Fruit fly (Drosophila melanogaster) whole organism, embryonic: ENCODE results near the gene mag.
A peak's percentile ranks its signal among the peaks of the same experiment; 100 is the strongest.

Source experiments
- Ada2b ChIP-seq: fragments of 200-800 bp; sonication (Bioruptor generic); IDR thresholded peaks from 2 replicates; pipeline ENCODE4 v1.3.6; 2022; ENCODE audit warnings: missing biosample characterization, missing genetic modification characterization
- Atf3 ChIP-seq: fragments of 200-800 bp; sonication (Bioruptor generic); optimal IDR thresholded peaks from 3 replicates; lab custom pipeline; 2016; ENCODE audit warnings: missing biosample characterization, missing genetic modification characterization
- B-H1 ChIP-seq: fragments of 200-800 bp; sonication (Bioruptor generic); IDR thresholded peaks from 3 replicates; pipeline ENCODE4 v1.3.6; 2022; ENCODE audit warnings: missing biosample characterization, missing genetic modification characterization
- CG10366 ChIP-seq: fragments of 200-800 bp; sonication (Bioruptor generic); IDR thresholded peaks from 2 replicates; pipeline ENCODE4 v1.3.6; 2022; ENCODE audit warnings: missing biosample characterization, missing genetic modification characterization
- CG11504 ChIP-seq: fragments of 200-800 bp; sonication (Bioruptor generic); optimal IDR thresholded peaks from 3 replicates; lab custom pipeline; 2019; ENCODE audit warnings: missing biosample characterization, mild to moderate bottlenecking, missing genetic modification characterization, moderate library complexity
- CG11695 ChIP-seq: fragments of 200-800 bp; sonication (Bioruptor generic); IDR thresholded peaks from 3 replicates; pipeline ENCODE4 v1.3.6; 2022; ENCODE audit warnings: missing biosample characterization, missing genetic modification characterization
- CG12219 ChIP-seq: fragments of 200-800 bp; sonication (Bioruptor generic); optimal IDR thresholded peaks from 3 replicates; lab custom pipeline; 2018; ENCODE audit warnings: missing biosample characterization, mild to moderate bottlenecking, missing genetic modification characterization
- CG12942 ChIP-seq: fragments of 200-800 bp; sonication (Bioruptor generic); optimal IDR thresholded peaks from 3 replicates; lab custom pipeline; 2016; ENCODE audit warnings: missing biosample characterization, missing genetic modification characterization
- CG17328 ChIP-seq: fragments of 200-800 bp; sonication (Bioruptor generic); IDR thresholded peaks from 2 replicates; pipeline ENCODE4 v1.3.6; 2022; ENCODE audit warnings: missing biosample characterization, missing genetic modification characterization
- CG18764 ChIP-seq: fragments of 200-800 bp; sonication (Bioruptor generic); optimal IDR thresholded peaks from 3 replicates; lab custom pipeline; 2016; ENCODE audit warnings: missing biosample characterization, missing genetic modification characterization
- CG2678 ChIP-seq: fragments of 200-800 bp; sonication (Bioruptor generic); optimal IDR thresholded peaks from 3 replicates; lab custom pipeline; 2019; ENCODE audit warnings: missing biosample characterization, mild to moderate bottlenecking, missing genetic modification characterization, moderate library complexity
- CG4404 ChIP-seq: fragments of 200-800 bp; sonication (Bioruptor generic); IDR thresholded peaks from 2 replicates; pipeline ENCODE4 v1.3.6; 2022; ENCODE audit warnings: missing biosample characterization, missing genetic modification characterization
- CG6175 ChIP-seq: fragments of 200-800 bp; sonication (Bioruptor generic); IDR thresholded peaks from 3 replicates; pipeline ENCODE4 v1.3.6; 2022; ENCODE audit warnings: missing biosample characterization, missing genetic modification characterization
- CG6813 ChIP-seq: fragments of 200-800 bp; sonication (Bioruptor generic); optimal IDR thresholded peaks from 2 replicates; lab custom pipeline; 2017; ENCODE audit warnings: missing biosample characterization, missing genetic modification characterization, mild to moderate bottlenecking, moderate library complexity, missing genetic modification reagents
- CG7987 ChIP-seq: fragments of 200-800 bp; sonication (Bioruptor generic); optimal IDR thresholded peaks from 2 replicates; lab custom pipeline; 2018; ENCODE audit warnings: missing biosample characterization, mild to moderate bottlenecking, missing genetic modification characterization, moderate library complexity
- Doc2 ChIP-seq: fragments of 200-800 bp; sonication (Bioruptor generic); IDR thresholded peaks from 2 replicates; pipeline ENCODE4 v1.3.6; 2022; ENCODE audit warnings: missing biosample characterization, missing genetic modification characterization
- Dp ChIP-seq: fragments of 200-800 bp; sonication (Bioruptor generic); optimal IDR thresholded peaks from 2 replicates; lab custom pipeline; 2018; ENCODE audit warnings: missing biosample characterization, mild to moderate bottlenecking, missing genetic modification characterization, moderate library complexity
- Fer3 ChIP-seq: fragments of 200-800 bp; sonication (Bioruptor generic); optimal IDR thresholded peaks from 2 replicates; lab custom pipeline; 2018; ENCODE audit warnings: missing biosample characterization, mild to moderate bottlenecking, missing genetic modification characterization, moderate library complexity
- H2.0 ChIP-seq: fragments of 200-800 bp; sonication (Bioruptor generic); IDR thresholded peaks from 2 replicates; pipeline ENCODE4 v1.3.6; 2022; ENCODE audit warnings: missing biosample characterization, missing genetic modification characterization
- HHEX ChIP-seq: fragments of 200-800 bp; sonication (Bioruptor generic); optimal IDR thresholded peaks from 3 replicates; lab custom pipeline; 2017; ENCODE audit warnings: missing biosample characterization, mild to moderate bottlenecking, missing genetic modification characterization, missing genetic modification reagents
- Hey ChIP-seq: fragments of 200-800 bp; sonication (Bioruptor generic); optimal IDR thresholded peaks from 3 replicates; lab custom pipeline; 2018; ENCODE audit warnings: missing biosample characterization, mild to moderate bottlenecking, missing genetic modification characterization
- Hmx ChIP-seq: fragments of 200-800 bp; sonication (Bioruptor generic); optimal IDR thresholded peaks from 2 replicates; lab custom pipeline; 2016; ENCODE audit warnings: missing biosample characterization, missing genetic modification characterization
- Hr39 ChIP-seq: fragments of >200 bp; optimal IDR thresholded peaks from 2 replicates; lab custom pipeline; 2017
- Hr78 ChIP-seq, 2 experiments: fragments of 200-800 bp in 1 of 2; fragments of >200 bp in 1 of 2; sonication (Bioruptor generic) in 1 of 2; optimal IDR thresholded peaks; 2 replicates each; lab custom pipeline; 2017 to 2019; ENCODE audit warnings: missing biosample characterization in 2 of 2, missing genetic modification characterization in 2 of 2, mild to moderate bottlenecking in 1 of 2, moderate library complexity in 1 of 2
- Lhr ChIP-seq: fragments of 200-800 bp; sonication (Bioruptor generic); optimal IDR thresholded peaks from 3 replicates; lab custom pipeline; 2017; ENCODE audit warnings: mild to moderate bottlenecking, missing biosample characterization, missing genetic modification reagents, missing genetic modification characterization
- Sox102F ChIP-seq: fragments of 200-800 bp; sonication (Bioruptor generic); optimal IDR thresholded peaks from 2 replicates; lab custom pipeline; 2018; ENCODE audit warnings: missing biosample characterization, mild to moderate bottlenecking, missing genetic modification characterization, moderate library complexity
- Xrp1 ChIP-seq: fragments of 200-800 bp; sonication (Bioruptor generic); IDR thresholded peaks from 2 replicates; pipeline ENCODE4 v1.3.6; 2022; ENCODE audit warnings: missing biosample characterization, missing genetic modification characterization
- ab ChIP-seq: fragments of 200-800 bp; sonication (Bioruptor generic); optimal IDR thresholded peaks from 2 replicates; lab custom pipeline; 2016; ENCODE audit warnings: missing biosample characterization, missing genetic modification characterization
- al ChIP-seq: fragments of 200-800 bp; sonication (Bioruptor generic); IDR thresholded peaks from 2 replicates; pipeline ENCODE4 v1.3.6; 2022; ENCODE audit warnings: missing biosample characterization, missing genetic modification characterization
- ash1 ChIP-seq: fragments of 200-800 bp; sonication (Bioruptor generic); optimal IDR thresholded peaks from 2 replicates; lab custom pipeline; 2018; ENCODE audit warnings: missing biosample characterization, mild to moderate bottlenecking, missing genetic modification characterization
- bsh ChIP-seq, 2 experiments: fragments of 200-800 bp; sonication (Bioruptor generic); optimal IDR thresholded peaks; 2 replicates each; lab custom pipeline; 2017 to 2018; ENCODE audit warnings: mild to moderate bottlenecking in 2 of 2, missing biosample characterization in 2 of 2, missing genetic modification characterization in 2 of 2, moderate library complexity in 1 of 2
- disco-r ChIP-seq: fragments of 200-800 bp; sonication (Bioruptor generic); optimal IDR thresholded peaks from 2 replicates; lab custom pipeline; 2016; ENCODE audit warnings: missing biosample characterization, missing genetic modification characterization
- dmrt11E ChIP-seq: fragments of 200-800 bp; sonication (Bioruptor generic); optimal IDR thresholded peaks from 3 replicates; lab custom pipeline; 2018; ENCODE audit warnings: missing biosample characterization, mild to moderate bottlenecking, missing genetic modification characterization, moderate library complexity
- gcm ChIP-seq: fragments of 200-800 bp; sonication (Bioruptor generic); optimal IDR thresholded peaks from 2 replicates; lab custom pipeline; 2019; ENCODE audit warnings: missing biosample characterization, mild to moderate bottlenecking, missing genetic modification characterization, moderate library complexity
- gem ChIP-seq: fragments of 200-800 bp; sonication (Bioruptor generic); optimal IDR thresholded peaks from 2 replicates; lab custom pipeline; 2019; ENCODE audit warnings: missing biosample characterization, mild to moderate bottlenecking, missing genetic modification characterization, moderate library complexity
- hth ChIP-seq: fragments of >200 bp; optimal IDR thresholded peaks from 2 replicates; lab custom pipeline; 2017; ENCODE audit warnings: inconsistent platforms
- ind ChIP-seq: fragments of 200-800 bp; sonication (Bioruptor generic); optimal IDR thresholded peaks from 3 replicates; lab custom pipeline; 2016; ENCODE audit warnings: missing biosample characterization, missing genetic modification characterization
- insv ChIP-seq, 2 experiments: fragments of 200-800 bp; sonication (Bioruptor generic); optimal IDR thresholded peaks; 3 replicates each; lab custom pipeline; 2016 to 2018; ENCODE audit warnings: missing biosample characterization in 2 of 2, missing genetic modification characterization in 2 of 2
- jumu ChIP-seq: fragments of 200-800 bp; sonication (Bioruptor generic); optimal IDR thresholded peaks from 3 replicates; lab custom pipeline; 2016; ENCODE audit warnings: missing biosample characterization, missing genetic modification characterization
- klu ChIP-seq: fragments of 200-800 bp; sonication (Bioruptor generic); IDR thresholded peaks from 2 replicates; pipeline ENCODE4 v1.3.6; 2022; ENCODE audit warnings: missing biosample characterization, missing genetic modification characterization
- lilli ChIP-seq: fragments of 200-800 bp; sonication (Bioruptor generic); optimal IDR thresholded peaks from 3 replicates; lab custom pipeline; 2016; ENCODE audit warnings: missing biosample characterization, missing genetic modification characterization
- odd ChIP-seq: fragments of 200-800 bp; sonication (Bioruptor generic); optimal IDR thresholded peaks from 2 replicates; lab custom pipeline; 2017; ENCODE audit warnings: missing biosample characterization, mild to moderate bottlenecking, missing genetic modification characterization
- peb ChIP-seq: fragments of 200-800 bp; sonication (Bioruptor generic); IDR thresholded peaks from 2 replicates; pipeline ENCODE4 v1.3.6; 2022; ENCODE audit warnings: missing biosample characterization, missing genetic modification characterization
- pita ChIP-seq: fragments of 200-800 bp; sonication (Bioruptor generic); optimal IDR thresholded peaks from 2 replicates; lab custom pipeline; 2017; ENCODE audit warnings: missing biosample characterization, mild to moderate bottlenecking, missing genetic modification characterization
- pnt ChIP-seq: fragments of 200-800 bp; sonication (Bioruptor generic); optimal IDR thresholded peaks from 3 replicates; lab custom pipeline; 2016; ENCODE audit warnings: missing biosample characterization, missing genetic modification characterization
- pum ChIP-seq: fragments of 200-800 bp; sonication (Bioruptor generic); optimal IDR thresholded peaks from 2 replicates; lab custom pipeline; 2016; ENCODE audit warnings: missing biosample characterization, missing genetic modification characterization
- ranshi ChIP-seq: fragments of 200-800 bp; sonication (Bioruptor generic); IDR thresholded peaks from 2 replicates; pipeline ENCODE4 v1.3.6; 2022; ENCODE audit warnings: missing biosample characterization, missing genetic modification characterization
- schlank ChIP-seq: fragments of 200-800 bp; sonication (Bioruptor generic); optimal IDR thresholded peaks from 2 replicates; lab custom pipeline; 2018; ENCODE audit warnings: missing biosample characterization, mild to moderate bottlenecking, missing genetic modification characterization
- trem ChIP-seq: fragments of 200-800 bp; optimal IDR thresholded peaks from 3 replicates; lab custom pipeline; 2019; ENCODE audit warnings: missing biosample characterization, mild to moderate bottlenecking, missing genetic modification characterization, moderate library complexity

Gene mag

dm6 chr3L:20452813-20453682, 7.4 kb upstream of the mag start, which contains the start of gene CG5199 (continued):
- peak in 1 of 2 experiments; percentile 61 for TF ChIP-seq bsh (GFP tag; optimal IDR thresholded peaks at IDR 0.05; lab: Kevin White, UChicago)
- TF ChIP-seq H2.0 (GFP tag; lab: Robert Waterston, UW), result peak; percentile 46; the same call in 1 of the 2 replicates
- no peak for TF ChIP-seq CG12219 (GFP tag; lab: Kevin White, UChicago)
- TF ChIP-seq CG7987 (GFP tag; lab: Kevin White, UChicago), result no peak
- peak; percentile 82 for TF ChIP-seq dmrt11E
- TF ChIP-seq Sox102F, result peak; percentile 61
- peak; percentile 62 for TF ChIP-seq Ada2b (GFP tag; lab: Robert Waterston, UW)
- TF ChIP-seq HHEX (GFP tag; lab: Kevin White, UChicago), result peak; percentile 52
- peak; percentile 48 for TF ChIP-seq odd (GFP tag; lab: Kevin White, UChicago)
- no peak for TF ChIP-seq ab (GFP tag; lab: Kevin White, UChicago)
- TF ChIP-seq al, result 0 out of 2 replicates have a peak, but pooled peaks have one; percentile 11
- TF ChIP-seq CG18764 (GFP tag; lab: Kevin White, UChicago), result no peak
- no peak for TF ChIP-seq Hr78 (GFP tag; optimal IDR thresholded peaks at IDR 0.05; lab: Kevin White, UChicago)
- TF ChIP-seq CG11695 (GFP tag; lab: Robert Waterston, UW), result peak; percentile 56; the same call in 2 of the 3 replicates
- TF ChIP-seq Hey (tag; lab: Kevin White, UChicago), result no peak
- peak; percentile 75 for TF ChIP-seq CG2678 (tag; lab: Kevin White, UChicago)
- peak; percentile 49 for TF ChIP-seq gcm
- no peak for TF ChIP-seq Doc2 (GFP tag; lab: Robert Waterston, UW)
- no peak for TF ChIP-seq peb (GFP tag; lab: Robert Waterston, UW)
- TF ChIP-seq trem, result peak; percentile 93
- peak; percentile 35; the same call in 1 of the 2 replicates for TF ChIP-seq klu
- peak; percentile 67 for TF ChIP-seq Xrp1 (GFP tag; lab: Robert Waterston, UW)
- no peak for TF ChIP-seq CG17328 (GFP tag; lab: Robert Waterston, UW)
- TF ChIP-seq pum (GFP tag; lab: Kevin White, UChicago), result peak; percentile 49
- TF ChIP-seq B-H1 (GFP tag; lab: Robert Waterston, UW), result peak; percentile 32; the same call in 2 of the 3 replicates
- peak in 1 of 2 experiments; percentile 44 for TF ChIP-seq insv (GFP tag; optimal IDR thresholded peaks at IDR 0.05; lab: Kevin White, UChicago)
- TF ChIP-seq CG6813, result peak; percentile 37
- no peak for TF ChIP-seq pita
- TF ChIP-seq Hmx (GFP tag; lab: Kevin White, UChicago), result no peak
- no peak for TF ChIP-seq Lhr (GFP tag; lab: Kevin White, UChicago)
- TF ChIP-seq Hr39 (lab: Kevin White, UChicago), result no peak
- 0 out of 3 replicates have a peak, but pooled peaks have one; percentile 51 for TF ChIP-seq CG6175 (GFP tag; lab: Robert Waterston, UW)
- peak; percentile 70 for TF ChIP-seq pnt (GFP tag; lab: Kevin White, UChicago)
- TF ChIP-seq CG10366 (GFP tag; lab: Robert Waterston, UW), result peak; percentile 30
- TF ChIP-seq ind (GFP tag; lab: Kevin White, UChicago), result peak; percentile 78
- TF ChIP-seq ranshi, result peak; percentile 56; the same call in 1 of the 2 replicates
- TF ChIP-seq CG11504 (tag; lab: Kevin White, UChicago), result peak; percentile 83
- peak; percentile 43 for TF ChIP-seq Fer3
- TF ChIP-seq ash1, result no peak
- TF ChIP-seq hth, result no peak
- TF ChIP-seq schlank (tag; lab: Kevin White, UChicago), result no peak
- peak; percentile 69; the same call in 1 of the 2 replicates for TF ChIP-seq CG4404 (GFP tag; lab: Robert Waterston, UW)
- peak; percentile 62 for TF ChIP-seq Dp (GFP tag; lab: Kevin White, UChicago)
- TF ChIP-seq disco-r, result no peak
- TF ChIP-seq gem (tag; lab: Kevin White, UChicago), result peak; percentile 91
- no peak for TF ChIP-seq jumu (GFP tag; lab: Kevin White, UChicago)
- no peak for TF ChIP-seq Atf3
- peak; percentile 50 for TF ChIP-seq CG12942
- TF ChIP-seq lilli (GFP tag; lab: Kevin White, UChicago), result peak; percentile 10
